Worm (Caenorhabditis elegans) whole organism, early embryonic: ENCODE results near the gene clec-9.

Experiments
- F13C5.2 ChIP-seq: sonication (generic microtip); optimal IDR thresholded peaks from 2 replicates; lab custom pipeline; 2017; ENCODE audit warnings: mild to moderate bottlenecking, missing genetic modification characterization, inconsistent platforms, missing compliant biosample characterization
- ama-1 ChIP-seq: fragments of 150-350 bp; optimal IDR thresholded peaks from 2 replicates; lab custom pipeline; 2014
- ceh-36 ChIP-seq: sonication (generic microtip); optimal IDR thresholded peaks from 2 replicates; lab custom pipeline; 2016; ENCODE audit warnings: missing genetic modification characterization, inconsistent platforms, missing compliant biosample characterization
- ets-7 ChIP-seq: sonication (generic microtip); optimal IDR thresholded peaks from 2 replicates; lab custom pipeline; 2016; ENCODE audit warnings: missing genotype, missing genetic modification characterization, missing compliant biosample characterization
- flt-1 ChIP-seq: fragments of 200-800 bp; sonication (Bioruptor generic); IDR thresholded peaks from 2 replicates; pipeline ENCODE4 v1.3.6; 2022; ENCODE audit warnings: missing genetic modification characterization, missing compliant biosample characterization
- hmg-4 ChIP-seq: fragments of 200-800 bp; sonication (Bioruptor generic); optimal IDR thresholded peaks from 2 replicates; lab custom pipeline; 2018; ENCODE audit warnings: mild to moderate bottlenecking, missing genetic modification characterization, missing compliant biosample characterization

ce11 chrV:16713797-16714196 is 7.3 kb upstream of the clec-9 start:
- TF ChIP-seq ama-1 (no peak), hmg-4 (GFP tag; lab: Kevin White, UChicago) (no peak), F13C5.2 (tag; lab: Kevin White, UChicago) (no peak), ets-7 (tag; lab: Kevin White, UChicago) (no peak), flt-1 (no peak), ceh-36 (tag; lab: Kevin White, UChicago) (no peak)
